Fruit fly (Drosophila melanogaster) whole organism, adult: ENCODE data around the gene Calr.

ENCODE experiments used
- CG11617 ChIP-seq: fragments of 200-800 bp; sonication (Bioruptor generic); optimal IDR thresholded peaks from 2 replicates; lab custom pipeline; 2017; ENCODE audit warnings: mild to moderate bottlenecking, missing biosample characterization, missing genetic modification reagents, missing genetic modification characterization
- CG12768 ChIP-seq: fragments of 200-800 bp; sonication (Bioruptor generic); optimal IDR thresholded peaks from 2 replicates; lab custom pipeline; 2017; ENCODE audit warnings: missing biosample characterization, missing genetic modification characterization, mild to moderate bottlenecking, moderate library complexity, missing genetic modification reagents
- CG14711 ChIP-seq: fragments of 200-800 bp; sonication (Bioruptor generic); optimal IDR thresholded peaks from 2 replicates; lab custom pipeline; 2018; ENCODE audit warnings: missing biosample characterization, mild to moderate bottlenecking, missing genetic modification characterization, moderate library complexity
- CG1620 ChIP-seq: fragments of 200-800 bp; sonication (Bioruptor generic); optimal IDR thresholded peaks from 2 replicates; lab custom pipeline; 2016; ENCODE audit warnings: missing biosample characterization, missing genetic modification characterization
- CG33017 ChIP-seq: fragments of 200-800 bp; sonication (Bioruptor generic); optimal IDR thresholded peaks from 2 replicates; lab custom pipeline; 2018; ENCODE audit warnings: missing biosample characterization, mild to moderate bottlenecking, missing genetic modification characterization, moderate library complexity
- CG5204 ChIP-seq: fragments of 200-800 bp; sonication (Bioruptor generic); optimal IDR thresholded peaks from 2 replicates; lab custom pipeline; 2016; ENCODE audit warnings: missing biosample characterization, missing genetic modification characterization
- CG7045 ChIP-seq: fragments of 200-800 bp; sonication (Bioruptor generic); optimal IDR thresholded peaks from 2 replicates; lab custom pipeline; 2017; ENCODE audit warnings: missing biosample characterization, mild to moderate bottlenecking, missing genetic modification characterization
- CG7101 ChIP-seq: fragments of 200-800 bp; sonication (Bioruptor generic); optimal IDR thresholded peaks from 2 replicates; lab custom pipeline; 2018; ENCODE audit warnings: missing biosample characterization, mild to moderate bottlenecking, missing genetic modification characterization, moderate library complexity
- Clk ChIP-seq: fragments of 200-800 bp; sonication (Bioruptor generic); optimal IDR thresholded peaks from 2 replicates; lab custom pipeline; 2017; ENCODE audit warnings: missing biosample characterization, missing genetic modification characterization
- Crg-1 ChIP-seq: fragments of 200-800 bp; sonication (Bioruptor generic); optimal IDR thresholded peaks from 2 replicates; lab custom pipeline; 2016; ENCODE audit warnings: missing biosample characterization, missing genetic modification characterization
- Hr96 ChIP-seq: fragments of 200-800 bp; sonication (Bioruptor generic); optimal IDR thresholded peaks from 2 replicates; lab custom pipeline; 2016; ENCODE audit warnings: missing biosample characterization, missing genetic modification characterization
- Mnt ChIP-seq: fragments of 200-800 bp; sonication (Bioruptor generic); optimal IDR thresholded peaks from 2 replicates; lab custom pipeline; 2016; ENCODE audit warnings: missing biosample characterization, mild to moderate bottlenecking, missing genetic modification characterization
- bab1 ChIP-seq: fragments of 200-800 bp; sonication (Bioruptor generic); optimal IDR thresholded peaks from 3 replicates; lab custom pipeline; 2019; ENCODE audit warnings: missing biosample characterization, mild to moderate bottlenecking, missing genetic modification characterization, moderate library complexity
- cic ChIP-seq: fragments of 200-800 bp; sonication (Bioruptor generic); optimal IDR thresholded peaks from 2 replicates; lab custom pipeline; 2017; ENCODE audit warnings: missing biosample characterization, mild to moderate bottlenecking, missing genetic modification characterization, moderate library complexity
- cnc ChIP-seq, 2 experiments: fragments of >200 bp; optimal IDR thresholded peaks; 2 replicates each; lab custom pipeline; 2017
- kay ChIP-seq: fragments of 200-800 bp; sonication (Bioruptor generic); peaks from one replicate; lab custom pipeline; 2016; ENCODE audit warnings: missing biosample characterization, missing genetic modification characterization, borderline replicate concordance
- ovo ChIP-seq: fragments of 200-800 bp; sonication (Bioruptor generic); optimal IDR thresholded peaks from 2 replicates; lab custom pipeline; 2016; ENCODE audit warnings: missing biosample characterization, missing genetic modification characterization
- pad ChIP-seq: fragments of 200-800 bp; sonication (Bioruptor generic); optimal IDR thresholded peaks from 3 replicates; lab custom pipeline; 2017; ENCODE audit warnings: missing biosample characterization, missing genetic modification characterization, mild to moderate bottlenecking, moderate library complexity, missing genetic modification reagents
- tj ChIP-seq: fragments of 200-800 bp; sonication (Bioruptor generic); optimal IDR thresholded peaks from 3 replicates; lab custom pipeline; 2017; ENCODE audit warnings: missing biosample characterization, mild to moderate bottlenecking, missing genetic modification characterization, moderate library complexity
- toe ChIP-seq: fragments of 200-800 bp; sonication (Bioruptor generic); optimal IDR thresholded peaks from 2 replicates; lab custom pipeline; 2016; ENCODE audit warnings: missing biosample characterization, missing genetic modification characterization

Calr gene

dm6 chr3R:9606913-9607804 lies 23.5 kb downstream of the Calr start:
- no peak for TF ChIP-seq Clk (GFP tag; lab: Kevin White, UChicago)
- no peak for TF ChIP-seq CG5204 (GFP tag; lab: Kevin White, UChicago)
- TF ChIP-seq pad (GFP tag; lab: Kevin White, UChicago), result no peak
- TF ChIP-seq ovo (GFP tag; lab: Kevin White, UChicago), result no peak
- no peak for TF ChIP-seq cic (GFP tag; lab: Kevin White, UChicago)
- TF ChIP-seq toe (GFP tag; lab: Kevin White, UChicago), result no peak
- no peak for TF ChIP-seq CG12768
- no peak for TF ChIP-seq Hr96 (GFP tag; lab: Kevin White, UChicago)
- TF ChIP-seq CG7101 (tag; lab: Kevin White, UChicago), result no peak
- no peak for TF ChIP-seq CG1620 (GFP tag; lab: Kevin White, UChicago)
- no peak for TF ChIP-seq Crg-1 (GFP tag; lab: Kevin White, UChicago)
- no peak for TF ChIP-seq tj (GFP tag; lab: Kevin White, UChicago)
- TF ChIP-seq CG14711, result no peak
- TF ChIP-seq cnc (optimal IDR thresholded peaks at IDR 0.05; lab: Kevin White, UChicago), result no peak
- no peak for TF ChIP-seq CG11617 (GFP tag; lab: Kevin White, UChicago)

DNA sequence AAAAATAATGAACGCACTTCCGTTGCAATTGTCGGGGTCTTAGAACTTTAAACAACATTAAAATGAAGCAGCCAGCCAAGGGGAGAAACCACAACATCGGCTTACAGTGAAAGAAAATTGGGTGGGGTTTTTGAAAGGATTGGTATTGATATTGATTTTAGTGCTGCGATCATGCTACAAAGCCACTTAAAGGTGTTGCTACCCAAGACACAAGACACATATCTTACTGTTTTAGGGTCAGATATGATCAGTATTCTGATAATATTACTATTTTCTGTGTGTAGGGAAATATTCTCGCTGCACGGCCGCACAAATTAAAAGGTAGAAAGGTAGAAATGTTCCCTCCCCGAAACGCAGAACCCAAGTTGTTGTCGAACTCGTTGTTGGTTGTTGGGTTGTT lies 25.6 kb downstream of the Calr start:
- TF ChIP-seq pad (GFP tag; lab: Kevin White, UChicago) (no peak), tj (GFP tag; lab: Kevin White, UChicago) (no peak), Hr96 (GFP tag; lab: Kevin White, UChicago) (no peak), Clk (GFP tag; lab: Kevin White, UChicago) (no peak), CG7101 (tag; lab: Kevin White, UChicago) (no peak), CG14711 (no peak), CG7045 (GFP tag; lab: Kevin White, UChicago) (no peak), cnc (optimal IDR thresholded peaks at IDR 0.05; lab: Kevin White, UChicago) (no peak), Crg-1 (GFP tag; lab: Kevin White, UChicago) (no peak), CG12768 (no peak), CG11617 (GFP tag; lab: Kevin White, UChicago) (no peak), CG5204 (GFP tag; lab: Kevin White, UChicago) (no peak), kay (GFP tag; lab: Kevin White, UChicago) (no peak), cic (GFP tag; lab: Kevin White, UChicago) (no peak), toe (GFP tag; lab: Kevin White, UChicago) (no peak), ovo (GFP tag; lab: Kevin White, UChicago) (no peak), bab1 (GFP tag; lab: Kevin White, UChicago) (no peak), CG1620 (GFP tag; lab: Kevin White, UChicago) (no peak), Mnt (GFP tag; lab: Kevin White, UChicago) (no peak), CG33017 (no peak)

- TF ChIP-seq ovo (GFP tag; lab: Kevin White, UChicago) (no peak), pad (GFP tag; lab: Kevin White, UChicago) (no peak), Clk (GFP tag; lab: Kevin White, UChicago) (no peak), bab1 (GFP tag; lab: Kevin White, UChicago) (no peak), CG1620 (GFP tag; lab: Kevin White, UChicago) (no peak), CG7101 (tag; lab: Kevin White, UChicago) (no peak), kay (GFP tag; lab: Kevin White, UChicago) (no peak), CG11617 (GFP tag; lab: Kevin White, UChicago) (no peak), toe (GFP tag; lab: Kevin White, UChicago) (no peak)
Measured at dm6 chr3R:9604445-9605020, 26.1 kb downstream of the Calr start.

DNA sequence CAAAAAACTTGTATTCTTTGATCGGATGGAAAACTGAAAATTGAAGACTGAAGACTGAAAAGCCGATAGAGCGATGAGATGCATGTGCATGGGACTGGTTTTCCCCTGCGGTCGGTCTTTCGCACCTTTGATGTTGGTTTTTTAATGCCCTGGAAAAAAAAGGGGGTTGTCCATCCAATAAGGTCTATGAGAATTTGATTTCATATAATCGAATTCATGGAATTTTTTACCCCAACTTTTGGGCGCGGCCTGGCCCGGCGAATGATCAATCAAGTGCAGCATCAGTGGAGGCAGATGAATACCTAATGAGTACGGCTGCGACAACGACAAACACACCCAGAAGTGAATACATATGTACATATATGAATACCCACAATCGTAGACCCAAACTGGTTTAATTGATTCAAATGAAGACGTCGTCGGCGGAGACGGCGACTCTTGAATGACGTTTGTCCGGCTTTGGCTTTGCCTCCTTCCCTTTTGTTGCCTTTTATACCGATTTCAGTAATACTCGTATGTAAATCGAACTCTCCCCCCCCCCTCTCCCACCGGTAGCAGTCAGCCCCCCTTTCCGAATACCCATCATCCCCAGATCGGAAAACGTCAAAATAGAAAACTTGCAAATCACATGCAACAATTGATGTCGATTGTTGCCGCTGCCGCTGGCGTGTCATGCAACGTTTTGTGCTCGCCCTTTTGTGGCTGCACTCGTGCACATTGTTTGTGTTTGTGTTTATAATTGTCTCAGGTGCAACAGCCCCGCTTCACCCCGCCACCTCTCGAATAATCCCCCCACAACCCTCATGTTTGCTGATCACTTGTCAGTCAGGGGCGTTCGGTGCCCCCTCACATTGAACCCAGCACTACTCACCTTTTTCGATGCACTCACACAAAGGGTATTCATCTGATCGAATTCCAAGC lies 27.4 kb downstream of the Calr start:
- no peak for TF ChIP-seq CG11617 (GFP tag; lab: Kevin White, UChicago)
- TF ChIP-seq cic (GFP tag; lab: Kevin White, UChicago), result no peak
- no peak for TF ChIP-seq CG7045 (GFP tag; lab: Kevin White, UChicago)
- no peak for TF ChIP-seq pad (GFP tag; lab: Kevin White, UChicago)
- TF ChIP-seq Hr96 (GFP tag; lab: Kevin White, UChicago), result no peak
- no peak for TF ChIP-seq CG33017
- no peak for TF ChIP-seq Crg-1 (GFP tag; lab: Kevin White, UChicago)
- TF ChIP-seq CG14711, result no peak
- TF ChIP-seq bab1 (GFP tag; lab: Kevin White, UChicago), result no peak
- TF ChIP-seq CG12768, result no peak
- TF ChIP-seq CG1620 (GFP tag; lab: Kevin White, UChicago), result no peak
- TF ChIP-seq CG5204 (GFP tag; lab: Kevin White, UChicago), result no peak
- TF ChIP-seq tj (GFP tag; lab: Kevin White, UChicago), result no peak
- TF ChIP-seq Mnt (GFP tag; lab: Kevin White, UChicago), result no peak
- no peak for TF ChIP-seq kay (GFP tag; lab: Kevin White, UChicago)
- TF ChIP-seq Clk (GFP tag; lab: Kevin White, UChicago), result no peak
- TF ChIP-seq toe (GFP tag; lab: Kevin White, UChicago), result no peak
- no peak for TF ChIP-seq ovo (GFP tag; lab: Kevin White, UChicago)
- TF ChIP-seq CG7101 (tag; lab: Kevin White, UChicago), result no peak
